Worm (Caenorhabditis elegans): ENCODE measurements around the gene F22F7.8.
"Not testable (repeated sequence)": the region's sequence is repeated elsewhere in the genome, so short reads cannot be mapped to it uniquely, and the experiment has no call there.

The F22F7.8 gene

ce11 chrV:2121910-2122362, at the start of gene F22F7.8:
Gene F22F7.8, minus strand, starts transcription at chrV:2121960.
- no peak for TF ChIP-seq W03F9.2 (tag; optimal IDR thresholded peaks at IDR 0.05)
- no peak for TF ChIP-seq dao-5 (tag; optimal IDR thresholded peaks at IDR 0.05)
- no peak for TF ChIP-seq him-1 (tag; optimal IDR thresholded peaks at IDR 0.05)

ce11 chrV:2166679-2167078, 44.9 kb upstream of the F22F7.8 start, which contains the start of gene srbc-19:
Gene srbc-19, minus strand, starts transcription at chrV:2166779.
- TF ChIP-seq W03F9.2 (tag; optimal IDR thresholded peaks at IDR 0.05) (no peak), him-1 (tag; optimal IDR thresholded peaks at IDR 0.05) (no peak), dao-5 (tag; optimal IDR thresholded peaks at IDR 0.05) (no peak)

ce11 chrV:2163735-2164134, 42.0 kb upstream of the F22F7.8 start, which contains the start of gene str-255:
Gene str-255, minus strand, starts transcription at chrV:2163835.
- no peak for TF ChIP-seq W03F9.2 (tag; optimal IDR thresholded peaks at IDR 0.05)
- TF ChIP-seq dao-5 (tag; optimal IDR thresholded peaks at IDR 0.05), result no peak
- no peak for TF ChIP-seq him-1 (tag; optimal IDR thresholded peaks at IDR 0.05)

ce11 chrV:2159331-2159730, 37.6 kb upstream of the F22F7.8 start, which contains the start of gene C45H4.14:
Gene C45H4.14, minus strand, starts transcription at chrV:2159431.
- TF ChIP-seq W03F9.2 (tag; optimal IDR thresholded peaks at IDR 0.05), result no peak
- no peak for TF ChIP-seq dao-5 (tag; optimal IDR thresholded peaks at IDR 0.05)
- TF ChIP-seq him-1 (tag; optimal IDR thresholded peaks at IDR 0.05), result no peak

ce11 chrV:2156830-2157229, 35.1 kb upstream of the F22F7.8 start, which contains the start of gene srbc-22:
Gene srbc-22, plus strand, starts transcription at chrV:2157130.
- TF ChIP-seq dao-5 (tag; optimal IDR thresholded peaks at IDR 0.05) (no peak), him-1 (tag; optimal IDR thresholded peaks at IDR 0.05) (no peak), W03F9.2 (tag; optimal IDR thresholded peaks at IDR 0.05) (no peak)

ce11 chrV:2155232-2155631, 33.5 kb upstream of the F22F7.8 start, which contains the start of gene srbc-21:
Gene srbc-21, plus strand, starts transcription at chrV:2155532.
- TF ChIP-seq dao-5 (tag; optimal IDR thresholded peaks at IDR 0.05), result no peak
- TF ChIP-seq him-1 (tag; optimal IDR thresholded peaks at IDR 0.05), result no peak
- no peak for TF ChIP-seq W03F9.2 (tag; optimal IDR thresholded peaks at IDR 0.05)

ce11 chrV:2153274-2153673, 31.5 kb upstream of the F22F7.8 start, which contains the start of gene srbc-23:
Gene srbc-23, plus strand, starts transcription at chrV:2153574.
- no peak for TF ChIP-seq dao-5 (tag; optimal IDR thresholded peaks at IDR 0.05)
- no peak for TF ChIP-seq him-1 (tag; optimal IDR thresholded peaks at IDR 0.05)
- no peak for TF ChIP-seq W03F9.2 (tag; optimal IDR thresholded peaks at IDR 0.05)

- no peak for TF ChIP-seq him-1 (tag; optimal IDR thresholded peaks at IDR 0.05)
- TF ChIP-seq W03F9.2 (tag; optimal IDR thresholded peaks at IDR 0.05), result no peak
- TF ChIP-seq dao-5 (tag; optimal IDR thresholded peaks at IDR 0.05), result no peak
Measured at ce11 chrV:2151458-2151857, 29.7 kb upstream of the F22F7.8 start, which contains the start of gene srbc-24. Gene srbc-24, plus strand, starts transcription at chrV:2151758.

- no peak for TF ChIP-seq him-1 (tag; optimal IDR thresholded peaks at IDR 0.05)
- TF ChIP-seq dao-5 (tag; optimal IDR thresholded peaks at IDR 0.05), result no peak
- no peak for TF ChIP-seq W03F9.2 (tag; optimal IDR thresholded peaks at IDR 0.05)
Measured at ce11 chrV:2150876-2151275, 29.1 kb upstream of the F22F7.8 start, which contains the start of gene C45H4.13. Gene C45H4.13, minus strand, starts transcription at chrV:2150976.

ce11 chrV:2149432-2149831, 27.7 kb upstream of the F22F7.8 start, which contains the start of gene C45H4.21:
Gene C45H4.21, minus strand, starts transcription at chrV:2149532.
- TF ChIP-seq dao-5 (tag; optimal IDR thresholded peaks at IDR 0.05), result no peak
- no peak for TF ChIP-seq him-1 (tag; optimal IDR thresholded peaks at IDR 0.05)
- no peak for TF ChIP-seq W03F9.2 (tag; optimal IDR thresholded peaks at IDR 0.05)

- TF ChIP-seq dao-5 (tag; optimal IDR thresholded peaks at IDR 0.05), result no peak
- TF ChIP-seq him-1 (tag; optimal IDR thresholded peaks at IDR 0.05), result no peak
- no peak for TF ChIP-seq W03F9.2 (tag; optimal IDR thresholded peaks at IDR 0.05)
Measured at ce11 chrV:2146795-2147194, 25.0 kb upstream of the F22F7.8 start, which contains the start of gene srbc-20. Gene srbc-20, plus strand, starts transcription at chrV:2147095.

ce11 chrV:2146044-2146443, 24.3 kb upstream of the F22F7.8 start, which contains the start of gene str-52:
Gene str-52, minus strand, starts transcription at chrV:2146144.
- TF ChIP-seq him-1 (tag; optimal IDR thresholded peaks at IDR 0.05) (no peak), dao-5 (tag; optimal IDR thresholded peaks at IDR 0.05) (no peak), W03F9.2 (tag; optimal IDR thresholded peaks at IDR 0.05) (no peak)

- TF ChIP-seq him-1, dao-5, W03F9.2 (tag; optimal IDR thresholded peaks at IDR 0.05): not testable (repeated sequence)
Measured at ce11 chrV:2144408-2144807, 22.6 kb upstream of the F22F7.8 start, which contains the start of gene F22F7.12. Gene F22F7.12, minus strand, starts transcription at chrV:2144508.

- TF ChIP-seq W03F9.2 (tag; optimal IDR thresholded peaks at IDR 0.05) (no peak), him-1 (tag; optimal IDR thresholded peaks at IDR 0.05) (no peak), dao-5 (tag; optimal IDR thresholded peaks at IDR 0.05) (no peak)
Measured at ce11 chrV:2139918-2140317, 18.2 kb upstream of the F22F7.8 start, which contains the start of gene F22F7.7. Gene F22F7.7, minus strand, starts transcription at chrV:2140042.

All from whole organism, L4/young adult.